Fruit fly (Drosophila melanogaster) whole organism, pupa: ENCODE results near the gene CG32026.

ENCODE experiments used
- CG8301 ChIP-seq: fragments of 200-800 bp; sonication (Bioruptor generic); optimal IDR thresholded peaks from 2 replicates; lab custom pipeline; 2018; ENCODE audit warnings: missing biosample characterization, mild to moderate bottlenecking, missing genetic modification characterization
- D1 ChIP-seq: fragments of 200-800 bp; sonication (Bioruptor generic); optimal IDR thresholded peaks from 2 replicates; lab custom pipeline; 2018; ENCODE audit warnings: missing biosample characterization, mild to moderate bottlenecking, missing genetic modification characterization, moderate library complexity
- fd96Ca ChIP-seq: fragments of 200-800 bp; sonication (Bioruptor generic); IDR thresholded peaks from 3 replicates; pipeline ENCODE4 v1.3.6; 2022; ENCODE audit warnings: missing biosample characterization, missing genetic modification characterization

dm6 chr3L:8836162-8836561 is at the start of gene CG32026:
- TF ChIP-seq D1 (tag; lab: Kevin White, UChicago) (no peak), CG8301 (no peak), fd96Ca (GFP tag; lab: Robert Waterston, UW) (no peak)
